Worm (Caenorhabditis elegans): ENCODE results near the gene ric-7.

ce11 chrV:13992485-13992884 lies 13.2 kb downstream of the ric-7 start, which contains the start of gene droe-4:
- no peak for TF ChIP-seq lin-11 (tag; optimal IDR thresholded peaks at IDR 0.05)
- TF ChIP-seq npax-4 (tag; optimal IDR thresholded peaks at IDR 0.05): no peak
- TF ChIP-seq elt-4 (tag; optimal IDR thresholded peaks at IDR 0.05): no peak
- TF ChIP-seq odd-2 (tag; optimal IDR thresholded peaks at IDR 0.05): no peak
- no peak for TF ChIP-seq T23F11.4 (GFP tag; optimal IDR thresholded peaks at IDR 0.05)
- TF ChIP-seq C38D4.7 (GFP tag; optimal IDR thresholded peaks at IDR 0.05): no peak
- TF ChIP-seq fkh-10 (GFP tag; optimal IDR thresholded peaks at IDR 0.05): no peak
- no peak for TF ChIP-seq sox-2 (GFP tag; IDR thresholded peaks at IDR 0.05)

All from whole organism, late embryonic.